Fruit fly (Drosophila melanogaster) whole organism, embryonic: Measurements from ENCODE around the gene CG17364.

Experiments used
- C15 ChIP-seq: fragments of 200-800 bp; sonication (Bioruptor generic); IDR thresholded peaks from 3 replicates; pipeline ENCODE4 v1.3.6; 2022; ENCODE audit warnings: missing biosample characterization, missing genetic modification characterization
- CG10654 ChIP-seq: fragments of 200-800 bp; sonication (Bioruptor generic); optimal IDR thresholded peaks from 2 replicates; lab custom pipeline; 2016; ENCODE audit warnings: missing biosample characterization, missing genetic modification characterization
- CG10959 ChIP-seq: fragments of 200-800 bp; sonication (Bioruptor generic); IDR thresholded peaks from 2 replicates; pipeline ENCODE4 v1.3.6; 2022; ENCODE audit warnings: missing biosample characterization, missing genetic modification characterization
- CG11247 ChIP-seq: fragments of 200-800 bp; sonication (Bioruptor generic); IDR thresholded peaks from 2 replicates; pipeline ENCODE4 v1.3.6; 2022; ENCODE audit warnings: missing biosample characterization, missing genetic modification characterization
- CG15011 ChIP-seq: fragments of 200-800 bp; sonication (Bioruptor generic); optimal IDR thresholded peaks from 3 replicates; lab custom pipeline; 2018; ENCODE audit warnings: missing biosample characterization, mild to moderate bottlenecking, missing genetic modification characterization
- CG1792 ChIP-seq: fragments of 200-800 bp; sonication (Bioruptor generic); optimal IDR thresholded peaks from 2 replicates; lab custom pipeline; 2016; ENCODE audit warnings: missing biosample characterization, missing genetic modification characterization
- CG2202 ChIP-seq: fragments of 200-800 bp; sonication (Bioruptor generic); optimal IDR thresholded peaks from 2 replicates; lab custom pipeline; 2018; ENCODE audit warnings: missing biosample characterization, mild to moderate bottlenecking, missing genetic modification characterization
- CG2889 ChIP-seq: fragments of 200-800 bp; sonication (Bioruptor generic); IDR thresholded peaks from 3 replicates; pipeline ENCODE4 v1.3.6; 2022; ENCODE audit warnings: missing biosample characterization, missing genetic modification characterization
- CG30431 ChIP-seq: fragments of 200-800 bp; sonication (Bioruptor generic); optimal IDR thresholded peaks from 2 replicates; lab custom pipeline; 2017; ENCODE audit warnings: missing biosample characterization, missing genetic modification characterization
- CG31441 ChIP-seq: fragments of 200-800 bp; sonication (Bioruptor generic); IDR thresholded peaks from 2 replicates; pipeline ENCODE4 v1.3.6; 2022; ENCODE audit warnings: missing biosample characterization, missing genetic modification characterization
- CG34422 ChIP-seq: fragments of 200-800 bp; sonication (Bioruptor generic); IDR thresholded peaks from 3 replicates; pipeline ENCODE4 v1.3.6; 2022; ENCODE audit warnings: missing biosample characterization, missing genetic modification characterization
- CG4282 ChIP-seq: fragments of 200-800 bp; sonication (Bioruptor generic); optimal IDR thresholded peaks from 2 replicates; lab custom pipeline; 2016; ENCODE audit warnings: missing biosample characterization, missing genetic modification characterization
- CG4360 ChIP-seq: fragments of 200-800 bp; sonication (Bioruptor generic); IDR thresholded peaks from 2 replicates; pipeline ENCODE4 v1.3.6; 2022; ENCODE audit warnings: missing biosample characterization, missing genetic modification characterization
- CG4424 ChIP-seq: fragments of 200-800 bp; sonication (Bioruptor generic); optimal IDR thresholded peaks from 3 replicates; lab custom pipeline; 2016; ENCODE audit warnings: missing biosample characterization, missing genetic modification characterization
- CG4730 ChIP-seq: fragments of 200-800 bp; sonication (Bioruptor generic); IDR thresholded peaks from 2 replicates; pipeline ENCODE4 v1.3.6; 2022; ENCODE audit warnings: missing biosample characterization, missing genetic modification characterization
- CG5953 ChIP-seq: fragments of 200-800 bp; sonication (Bioruptor generic); IDR thresholded peaks from 2 replicates; pipeline ENCODE4 v1.3.6; 2022; ENCODE audit warnings: missing biosample characterization, missing genetic modification characterization
- CG6254 ChIP-seq: fragments of 200-800 bp; sonication (Bioruptor generic); optimal IDR thresholded peaks from 3 replicates; lab custom pipeline; 2017; ENCODE audit warnings: mild to moderate bottlenecking, missing biosample characterization, missing genetic modification reagents, missing genetic modification characterization
- CG6689 ChIP-seq: fragments of 200-800 bp; sonication (Bioruptor generic); IDR thresholded peaks from 2 replicates; pipeline ENCODE4 v1.3.6; 2022; ENCODE audit warnings: missing biosample characterization, missing genetic modification characterization
- CG9876 ChIP-seq: fragments of 200-800 bp; sonication (Bioruptor generic); optimal IDR thresholded peaks from 2 replicates; lab custom pipeline; 2016; ENCODE audit warnings: missing biosample characterization, missing genetic modification characterization
- Camta ChIP-seq: fragments of 200-800 bp; sonication (Bioruptor generic); optimal IDR thresholded peaks from 2 replicates; lab custom pipeline; 2016; ENCODE audit warnings: missing biosample characterization, missing genetic modification characterization
- Dll ChIP-seq: fragments of 200-800 bp; sonication (Bioruptor generic); IDR thresholded peaks from 4 replicates; pipeline ENCODE4 v1.3.6; 2022; ENCODE audit warnings: missing biosample characterization, missing genetic modification characterization; ENCODE audit not compliant: partially characterized antibody
- Dp ChIP-seq: fragments of 200-800 bp; sonication (Bioruptor generic); optimal IDR thresholded peaks from 2 replicates; lab custom pipeline; 2018; ENCODE audit warnings: missing biosample characterization, mild to moderate bottlenecking, missing genetic modification characterization, moderate library complexity
- Fer3 ChIP-seq: fragments of 200-800 bp; sonication (Bioruptor generic); optimal IDR thresholded peaks from 2 replicates; lab custom pipeline; 2018; ENCODE audit warnings: missing biosample characterization, mild to moderate bottlenecking, missing genetic modification characterization, moderate library complexity
- Hr39 ChIP-seq: fragments of >200 bp; optimal IDR thresholded peaks from 2 replicates; lab custom pipeline; 2017
- Hr51 ChIP-seq, 2 experiments: fragments of 200-800 bp; sonication (Bioruptor generic); optimal IDR thresholded peaks; 2 replicates in 1 of 2; 3 replicates in 1 of 2; lab custom pipeline; 2016 to 2018; ENCODE audit warnings: missing biosample characterization in 2 of 2, missing genetic modification characterization in 2 of 2, mild to moderate bottlenecking in 1 of 2, moderate library complexity in 1 of 2
- Meics ChIP-seq: fragments of 200-800 bp; sonication (Bioruptor generic); optimal IDR thresholded peaks from 2 replicates; lab custom pipeline; 2017; ENCODE audit warnings: missing biosample characterization, mild to moderate bottlenecking, missing genetic modification characterization
- Mes4 ChIP-seq: fragments of 200-800 bp; sonication (Bioruptor generic); optimal IDR thresholded peaks from 2 replicates; lab custom pipeline; 2016; ENCODE audit warnings: missing biosample characterization, missing genetic modification characterization
- Side ChIP-seq: fragments of 200-800 bp; sonication (Bioruptor generic); optimal IDR thresholded peaks from 2 replicates; lab custom pipeline; 2016; ENCODE audit warnings: missing biosample characterization, missing genetic modification characterization
- Spps ChIP-seq: fragments of 200-800 bp; sonication (Bioruptor generic); optimal IDR thresholded peaks from 2 replicates; lab custom pipeline; 2018; ENCODE audit warnings: missing biosample characterization, mild to moderate bottlenecking, missing genetic modification characterization
- Vsx1 ChIP-seq: fragments of 200-800 bp; sonication (Bioruptor generic); optimal IDR thresholded peaks from 2 replicates; lab custom pipeline; 2017; ENCODE audit warnings: missing biosample characterization, mild to moderate bottlenecking, missing genetic modification characterization, missing genetic modification reagents
- Xbp1 ChIP-seq: fragments of 200-800 bp; sonication (Bioruptor generic); optimal IDR thresholded peaks from 3 replicates; lab custom pipeline; 2016; ENCODE audit warnings: missing biosample characterization, mild to moderate bottlenecking, missing genetic modification characterization
- YL-1 ChIP-seq: fragments of 200-800 bp; sonication (Bioruptor generic); optimal IDR thresholded peaks from 3 replicates; lab custom pipeline; 2017; ENCODE audit warnings: missing biosample characterization, mild to moderate bottlenecking, missing genetic modification characterization
- al ChIP-seq: fragments of 200-800 bp; sonication (Bioruptor generic); IDR thresholded peaks from 2 replicates; pipeline ENCODE4 v1.3.6; 2022; ENCODE audit warnings: missing biosample characterization, missing genetic modification characterization
- bowl ChIP-seq: fragments of 200-800 bp; sonication (Bioruptor generic); IDR thresholded peaks from 2 replicates; pipeline ENCODE4 v1.3.6; 2022; ENCODE audit warnings: missing biosample characterization, missing genetic modification characterization
- chinmo ChIP-seq: fragments of 200-800 bp; sonication (Bioruptor generic); IDR thresholded peaks from 4 replicates; pipeline ENCODE4 v1.3.6; 2022; ENCODE audit warnings: missing biosample characterization, missing genetic modification characterization; ENCODE audit not compliant: partially characterized antibody
- dm ChIP-seq: fragments of 200-800 bp; sonication (Bioruptor generic); optimal IDR thresholded peaks from 3 replicates; lab custom pipeline; 2016; ENCODE audit warnings: missing biosample characterization, missing genetic modification characterization
- gsb-n ChIP-seq: fragments of 200-800 bp; sonication (Bioruptor generic); optimal IDR thresholded peaks from 3 replicates; lab custom pipeline; 2018; ENCODE audit warnings: missing biosample characterization, mild to moderate bottlenecking, missing genetic modification characterization
- lov ChIP-seq, 2 experiments: fragments of 200-800 bp in 1 of 2; fragments of >200 bp in 1 of 2; sonication (Bioruptor generic) in 1 of 2; IDR thresholded peaks in 1 of 2; optimal IDR thresholded peaks in 1 of 2; 2 replicates in 1 of 2; 3 replicates in 1 of 2; pipeline versions ENCODE4 v1.3.6 to Lab custom; 2017 to 2022; ENCODE audit warnings: missing biosample characterization in 1 of 2, missing genetic modification characterization in 1 of 2
- luna ChIP-seq: fragments of 200-800 bp; sonication (Bioruptor generic); optimal IDR thresholded peaks from 2 replicates; lab custom pipeline; 2016; ENCODE audit warnings: missing biosample characterization, missing genetic modification characterization
- mld ChIP-seq: fragments of 200-800 bp; sonication (Bioruptor generic); IDR thresholded peaks from 3 replicates; pipeline ENCODE4 v1.3.6; 2022; ENCODE audit warnings: missing biosample characterization, missing genetic modification characterization; ENCODE audit not compliant: partially characterized antibody
- pnt ChIP-seq: fragments of 200-800 bp; sonication (Bioruptor generic); optimal IDR thresholded peaks from 3 replicates; lab custom pipeline; 2016; ENCODE audit warnings: missing biosample characterization, missing genetic modification characterization
- pros ChIP-seq: fragments of 200-800 bp; sonication (Bioruptor generic); optimal IDR thresholded peaks from 3 replicates; lab custom pipeline; 2019; ENCODE audit warnings: missing biosample characterization, mild to moderate bottlenecking, missing genetic modification characterization, moderate library complexity
- pum ChIP-seq: fragments of 200-800 bp; sonication (Bioruptor generic); optimal IDR thresholded peaks from 2 replicates; lab custom pipeline; 2016; ENCODE audit warnings: missing biosample characterization, missing genetic modification characterization
- schlank ChIP-seq: fragments of 200-800 bp; sonication (Bioruptor generic); optimal IDR thresholded peaks from 2 replicates; lab custom pipeline; 2018; ENCODE audit warnings: missing biosample characterization, mild to moderate bottlenecking, missing genetic modification characterization
- slbo ChIP-seq: fragments of 200-800 bp; sonication (Bioruptor generic); IDR thresholded peaks from 2 replicates; pipeline ENCODE4 v1.3.6; 2022; ENCODE audit warnings: missing biosample characterization, missing genetic modification characterization
- sna ChIP-seq: fragments of 200-800 bp; sonication (Bioruptor generic); IDR thresholded peaks from 2 replicates; pipeline ENCODE4 v1.3.6; 2022; ENCODE audit warnings: missing biosample characterization, missing genetic modification characterization; ENCODE audit not compliant: partially characterized antibody
- tna ChIP-seq: fragments of 200-800 bp; sonication (Bioruptor generic); IDR thresholded peaks from 2 replicates; pipeline ENCODE4 v1.3.6; 2022; ENCODE audit warnings: missing biosample characterization, missing genetic modification characterization; ENCODE audit not compliant: partially characterized antibody
- trem ChIP-seq: fragments of 200-800 bp; optimal IDR thresholded peaks from 3 replicates; lab custom pipeline; 2019; ENCODE audit warnings: missing biosample characterization, mild to moderate bottlenecking, missing genetic modification characterization, moderate library complexity
- yki ChIP-seq: fragments of >200 bp; optimal IDR thresholded peaks from 3 replicates; lab custom pipeline; 2018

Gene CG17364

DNA sequence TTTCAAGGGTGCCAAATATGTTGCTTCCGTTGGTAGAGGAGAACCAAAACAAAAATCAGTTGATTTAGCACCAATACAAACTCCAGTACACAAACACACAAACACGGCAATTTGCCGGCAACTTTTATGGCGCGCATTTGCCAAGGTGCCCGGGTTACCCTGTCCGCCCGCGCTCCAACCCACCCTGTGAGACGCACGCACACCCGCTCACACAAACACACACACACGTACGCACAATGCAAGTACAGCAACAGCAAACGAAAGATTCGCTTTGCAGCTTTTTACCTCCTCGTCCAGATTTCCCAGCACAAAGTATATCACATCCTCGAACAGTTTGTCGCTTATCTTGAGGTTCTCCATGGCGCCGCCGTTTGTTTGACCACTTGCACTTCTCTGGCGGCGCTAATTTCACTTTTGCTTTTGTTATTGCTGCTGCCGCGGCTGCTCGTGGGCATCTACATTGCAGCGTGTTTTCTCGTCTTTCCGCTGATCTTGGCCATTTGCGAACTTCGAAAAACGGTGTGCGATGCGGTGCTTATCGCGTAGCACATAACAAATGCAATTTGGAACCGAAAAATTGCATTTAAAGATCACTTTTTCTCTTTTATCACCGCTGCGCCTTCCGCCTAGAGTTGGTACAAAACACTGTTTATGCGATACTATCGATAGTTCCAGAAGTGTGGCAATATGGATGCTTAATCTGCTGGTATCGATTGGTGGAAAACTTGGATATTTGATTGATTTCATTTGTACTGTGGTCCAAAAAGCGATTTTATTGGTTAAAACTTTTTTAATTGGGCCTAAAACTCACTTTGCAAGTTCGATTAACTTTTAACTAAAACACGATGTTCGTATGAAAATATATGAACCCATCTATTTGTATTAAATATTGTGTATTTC, 35.5 kb upstream of the CG17364 start, which contains the start of gene Ptip (continued):
- TF ChIP-seq pnt = no peak
- no peak for TF ChIP-seq al
- peak; percentile 6 for TF ChIP-seq CG1792
- TF ChIP-seq CG6689 (GFP tag; lab: Robert Waterston, UW) = no peak
- no peak for TF ChIP-seq CG15011 (GFP tag; lab: Kevin White, UChicago)
- peak; percentile 100 for TF ChIP-seq CG6254 (GFP tag; lab: Kevin White, UChicago)
- TF ChIP-seq CG30431 (GFP tag; lab: Kevin White, UChicago) = no peak
- no peak for TF ChIP-seq Vsx1 (GFP tag; lab: Kevin White, UChicago)
- peak; percentile 36; the same call in 1 of the 2 replicates for TF ChIP-seq CG4360 (GFP tag; lab: Robert Waterston, UW)
- TF ChIP-seq Hr39 = no peak
- no peak for TF ChIP-seq lov (optimal IDR thresholded peaks at IDR 0.05; lab: Kevin White, UChicago)
- peak; percentile 63; the same call in 1 of the 3 replicates for TF ChIP-seq lov (GFP tag; IDR thresholded peaks at IDR 0.05; lab: Robert Waterston, UW)
- TF ChIP-seq yki (lab: Kevin White, UChicago) = no peak
- peak; percentile 83 for TF ChIP-seq Dp (GFP tag; lab: Kevin White, UChicago)
- TF ChIP-seq Hr51 (GFP tag; optimal IDR thresholded peaks at IDR 0.05; lab: Kevin White, UChicago) = no peak
- TF ChIP-seq Dll = peak; percentile 91
- TF ChIP-seq Fer3 (tag; lab: Kevin White, UChicago) = no peak
- no peak for TF ChIP-seq CG9876 (GFP tag; lab: Kevin White, UChicago)
- TF ChIP-seq Camta = no peak
- peak; percentile 61 for TF ChIP-seq slbo (GFP tag; lab: Robert Waterston, UW)
- TF ChIP-seq schlank (tag; lab: Kevin White, UChicago) = peak; percentile 8
- 0 out of 3 replicates have a peak, but pooled peaks have one; percentile 43 for TF ChIP-seq C15 (GFP tag; lab: Robert Waterston, UW)
- TF ChIP-seq CG5953 (GFP tag; lab: Robert Waterston, UW) = no peak
- peak; percentile 16 for TF ChIP-seq CG2202 (tag; lab: Kevin White, UChicago)
- TF ChIP-seq YL-1 = peak; percentile 75
- no peak for TF ChIP-seq Meics (GFP tag; lab: Kevin White, UChicago)
- TF ChIP-seq Mes4 = no peak
- TF ChIP-seq gsb-n (tag; lab: Kevin White, UChicago) = no peak
- peak; percentile 37 for TF ChIP-seq Xbp1 (GFP tag; lab: Kevin White, UChicago)
- TF ChIP-seq Side (GFP tag; lab: Kevin White, UChicago) = peak; percentile 35
- no peak for TF ChIP-seq CG10959 (GFP tag; lab: Robert Waterston, UW)
- peak; percentile 91 for TF ChIP-seq chinmo (GFP tag; lab: Robert Waterston, UW)
- TF ChIP-seq CG34422 = peak; percentile 99
- TF ChIP-seq CG2889 (GFP tag; lab: Robert Waterston, UW) = no peak
- TF ChIP-seq trem (tag; lab: Kevin White, UChicago) = peak; percentile 55
- TF ChIP-seq bowl (GFP tag; lab: Robert Waterston, UW) = no peak
- TF ChIP-seq CG11247 (GFP tag; lab: Robert Waterston, UW) = no peak
- no peak for TF ChIP-seq CG10654 (GFP tag; lab: Kevin White, UChicago)
- no peak for TF ChIP-seq CG4424 (GFP tag; lab: Kevin White, UChicago)
- TF ChIP-seq pros = no peak
- TF ChIP-seq tna = peak; percentile 89
- no peak; the same call in 1 of the 2 replicates for TF ChIP-seq CG4730
- no peak for TF ChIP-seq CG31441
- peak; percentile 48 for TF ChIP-seq dm
- TF ChIP-seq Spps (tag; lab: Kevin White, UChicago) = no peak
- peak; percentile 90 for TF ChIP-seq sna (GFP tag; lab: Robert Waterston, UW)
- TF ChIP-seq luna = no peak
- no peak for TF ChIP-seq pum (GFP tag; lab: Kevin White, UChicago)
- peak; percentile 91 for TF ChIP-seq mld
- peak; percentile 23 for TF ChIP-seq CG4282 (GFP tag; lab: Kevin White, UChicago)
